Worm (Caenorhabditis elegans) whole organism, young adult: ENCODE results near the gene K08E3.2.

ENCODE experiments used
- ceh-40 ChIP-seq: fragments of 200-800 bp; sonication (Bioruptor generic); IDR thresholded peaks from 2 replicates; pipeline ENCODE4 v1.3.6; 2022; ENCODE audit warnings: missing genetic modification characterization, missing compliant biosample characterization
- ceh-58 ChIP-seq: fragments of 200-800 bp; sonication (Bioruptor generic); IDR thresholded peaks from 2 replicates; pipeline ENCODE4 v1.3.6; 2022; ENCODE audit warnings: missing genetic modification characterization, missing compliant biosample characterization
- hlh-26 ChIP-seq: fragments of 200-800 bp; sonication (Bioruptor generic); conservative IDR thresholded peaks from 2 replicates; pipeline ENCODE4 v1.3.6; 2022; ENCODE audit warnings: missing genetic modification reagents, missing genetic modification characterization, missing compliant biosample characterization
- mel-28 ChIP-seq: sonication (generic microtip); optimal IDR thresholded peaks from 2 replicates; lab custom pipeline; 2016; ENCODE audit warnings: borderline replicate concordance, mild to moderate bottlenecking, missing genetic modification characterization, missing compliant biosample characterization
- ztf-22 ChIP-seq: fragments of 200-800 bp; sonication (Bioruptor generic); optimal IDR thresholded peaks from 2 replicates; lab custom pipeline; 2018; ENCODE audit warnings: mild to moderate bottlenecking, missing genetic modification characterization, moderate library complexity, missing compliant biosample characterization
- ztf-25 ChIP-seq: fragments of 200-800 bp; sonication (Bioruptor generic); IDR thresholded peaks from 2 replicates; pipeline ENCODE4 v1.3.6; 2022; ENCODE audit warnings: missing genetic modification reagents, missing genetic modification characterization, missing compliant biosample characterization

ce11 chrIII:13721066-13721465 is 27.4 kb downstream of the K08E3.2 start:
- no peak for TF ChIP-seq ztf-22 (GFP tag; lab: Kevin White, UChicago)
- TF ChIP-seq mel-28 = no peak
- TF ChIP-seq ztf-25 (GFP tag; lab: Robert Waterston, UW) = no peak
- TF ChIP-seq hlh-26 (GFP tag; lab: Robert Waterston, UW) = no peak
- TF ChIP-seq ceh-40 = no peak
- TF ChIP-seq ceh-58 (GFP tag; lab: Robert Waterston, UW) = no peak
